Worm (Caenorhabditis elegans): ENCODE data around the gene irld-45.

Gene irld-45

ce11 chrV:1699228-1699795, 51.2 kb downstream of the irld-45 start:
- TF ChIP-seq unc-3 (GFP tag; conservative IDR thresholded peaks at IDR 0.05): no peak
- no peak for TF ChIP-seq unc-3 (tag; optimal IDR thresholded peaks at IDR 0.05)
- TF ChIP-seq lim-6 (tag; optimal IDR thresholded peaks at IDR 0.05): no peak
- no peak for TF ChIP-seq pros-1 (tag; optimal IDR thresholded peaks at IDR 0.05)
- TF ChIP-seq pqm-1 (tag; optimal IDR thresholded peaks at IDR 0.05): no peak
- no peak for TF ChIP-seq Y22D7AL.16 (tag; optimal IDR thresholded peaks at IDR 0.05)
- TF ChIP-seq ahr-1 (tag; optimal IDR thresholded peaks at IDR 0.05): no peak
- no peak for TF ChIP-seq unc-55 (GFP tag; optimal IDR thresholded peaks at IDR 0.05)
- no peak for TF ChIP-seq hlh-6 (tag; optimal IDR thresholded peaks at IDR 0.05)

Data from whole organism, late embryonic.